Fruit fly (Drosophila melanogaster): ENCODE measurements around the gene CG10337.

The CG10337 gene

DNA sequence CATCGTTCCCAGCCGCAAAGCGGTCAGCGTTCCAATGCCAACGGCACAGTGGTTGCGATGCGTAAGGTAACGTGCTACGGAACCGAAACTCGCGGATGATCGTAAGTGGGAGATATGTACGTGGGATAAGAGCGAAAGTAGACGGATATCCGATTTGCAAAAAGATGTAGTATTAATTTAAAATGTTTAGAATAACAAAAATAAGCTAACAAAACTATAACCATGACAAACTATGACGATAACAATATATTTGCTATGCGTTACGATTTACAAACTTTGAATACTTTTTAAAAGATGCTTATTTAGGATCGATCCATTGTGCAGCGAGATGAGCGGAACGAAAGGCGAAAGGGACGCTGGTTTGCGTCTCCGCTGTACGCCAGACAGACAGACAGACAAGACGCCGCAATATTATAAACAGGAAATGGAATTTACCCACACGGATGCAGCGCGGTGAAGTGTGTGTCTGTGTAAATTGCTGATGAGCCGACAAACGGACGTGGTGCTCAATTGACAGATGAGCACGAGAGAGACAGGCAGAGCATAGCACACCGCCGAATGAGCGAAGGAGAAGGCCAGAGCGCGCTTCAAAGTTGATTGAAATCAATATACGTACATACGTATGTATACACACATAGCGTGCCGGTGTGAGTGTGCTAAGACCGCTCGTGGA, 29.0 kb upstream of the CG10337 start:
- peak; percentile 86 for TF ChIP-seq gl (tag; optimal IDR thresholded peaks at IDR 0.05)
- TF ChIP-seq CG15710 (tag; optimal IDR thresholded peaks at IDR 0.05) = peak; percentile 95
- peak; percentile 83 for TF ChIP-seq rn (GFP tag; IDR thresholded peaks at IDR 0.05)
- TF ChIP-seq Snoo (tag; optimal IDR thresholded peaks at IDR 0.05) = peak; percentile 93
- peak; percentile 95 for TF ChIP-seq fd96Ca (GFP tag; IDR thresholded peaks at IDR 0.05)
- peak; percentile 98 for TF ChIP-seq CG8301 (tag; optimal IDR thresholded peaks at IDR 0.05)
- TF ChIP-seq CG34367 (tag; optimal IDR thresholded peaks at IDR 0.05) = peak; percentile 96
- peak; percentile 43 for TF ChIP-seq EcR (GFP tag; optimal IDR thresholded peaks at IDR 0.05)
- TF ChIP-seq D1 (tag; optimal IDR thresholded peaks at IDR 0.05) = peak; percentile 94
- peak; percentile 82 for TF ChIP-seq CG12605 (GFP tag; IDR thresholded peaks at IDR 0.05)
- peak; percentile 91 for TF ChIP-seq CG32121 (GFP tag; IDR thresholded peaks at IDR 0.05)
- TF ChIP-seq CG8159 (tag; optimal IDR thresholded peaks at IDR 0.05) = peak; percentile 97
- TF ChIP-seq CG4496 (GFP tag; IDR thresholded peaks at IDR 0.05) = peak; percentile 92
- peak; percentile 96 for TF ChIP-seq Pif1A (GFP tag; optimal IDR thresholded peaks at IDR 0.05)
- TF ChIP-seq Pif1B (GFP tag; optimal IDR thresholded peaks at IDR 0.05) = peak; percentile 93
- TF ChIP-seq CG9948 (tag; optimal IDR thresholded peaks at IDR 0.05) = peak; percentile 98
- peak; percentile 91 for TF ChIP-seq CG13204 (GFP tag; optimal IDR thresholded peaks at IDR 0.05)
- peak; percentile 85 for TF ChIP-seq CG10348 (GFP tag; IDR thresholded peaks at IDR 0.05)
- peak; percentile 99 for TF ChIP-seq CG14655 (GFP tag; optimal IDR thresholded peaks at IDR 0.05)
- TF ChIP-seq Ets98B (GFP tag; IDR thresholded peaks at IDR 0.05) = peak; percentile 88
- peak; percentile 95 for TF ChIP-seq CG17806 (tag; optimal IDR thresholded peaks at IDR 0.05)

DNA sequence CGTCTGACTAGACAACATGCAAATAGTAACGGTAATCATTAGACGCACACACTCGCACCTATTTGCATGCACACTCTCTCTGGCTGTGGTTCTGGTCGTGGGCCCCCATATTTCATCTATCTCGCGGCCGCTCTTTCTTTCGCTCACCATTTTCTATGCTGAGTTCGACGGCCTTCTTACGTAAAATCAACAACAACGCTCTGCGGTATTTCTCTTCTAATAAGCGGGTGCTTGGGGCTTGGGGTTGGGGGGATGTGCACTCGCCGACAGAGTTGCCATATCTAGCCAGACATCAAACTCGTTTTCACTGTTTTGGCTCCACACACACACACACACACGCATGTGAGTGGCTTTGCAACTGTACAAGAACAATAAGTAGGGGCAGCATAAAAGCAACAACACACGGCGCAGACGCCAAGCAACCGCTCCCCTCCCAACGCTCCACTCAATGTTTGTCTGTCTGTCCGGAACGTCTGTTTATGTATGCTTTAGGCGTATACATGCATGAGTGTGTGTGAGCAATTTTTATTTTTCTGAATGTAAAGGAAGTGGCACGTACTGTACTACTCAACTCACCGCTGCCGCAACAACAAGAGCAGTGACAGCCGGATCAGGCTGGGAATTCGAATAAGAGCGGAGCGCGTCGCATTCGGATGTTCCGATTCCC, 28.3 kb upstream of the CG10337 start:
- no peak for TF ChIP-seq Snoo (tag; optimal IDR thresholded peaks at IDR 0.05)
- TF ChIP-seq CG8301 (tag; optimal IDR thresholded peaks at IDR 0.05) = no peak
- no peak for TF ChIP-seq CG9948 (tag; optimal IDR thresholded peaks at IDR 0.05)
- TF ChIP-seq rn (GFP tag; IDR thresholded peaks at IDR 0.05) = no peak
- peak; percentile 40; the same call in 1 of the 3 replicates for TF ChIP-seq fd96Ca (GFP tag; IDR thresholded peaks at IDR 0.05)
- TF ChIP-seq D1 (tag; optimal IDR thresholded peaks at IDR 0.05) = no peak
- TF ChIP-seq CG34367 (tag; optimal IDR thresholded peaks at IDR 0.05) = no peak
- no peak for TF ChIP-seq CG17806 (tag; optimal IDR thresholded peaks at IDR 0.05)
- no peak for TF ChIP-seq Ets98B (GFP tag; IDR thresholded peaks at IDR 0.05)
- TF ChIP-seq CG13204 (GFP tag; optimal IDR thresholded peaks at IDR 0.05) = no peak
- no peak for TF ChIP-seq CG15710 (tag; optimal IDR thresholded peaks at IDR 0.05)
- no peak for TF ChIP-seq Pif1A (GFP tag; optimal IDR thresholded peaks at IDR 0.05)
- TF ChIP-seq Pif1B (GFP tag; optimal IDR thresholded peaks at IDR 0.05) = no peak
- TF ChIP-seq CG8159 (tag; optimal IDR thresholded peaks at IDR 0.05) = no peak
- peak; percentile 88 for TF ChIP-seq EcR (GFP tag; optimal IDR thresholded peaks at IDR 0.05)

DNA sequence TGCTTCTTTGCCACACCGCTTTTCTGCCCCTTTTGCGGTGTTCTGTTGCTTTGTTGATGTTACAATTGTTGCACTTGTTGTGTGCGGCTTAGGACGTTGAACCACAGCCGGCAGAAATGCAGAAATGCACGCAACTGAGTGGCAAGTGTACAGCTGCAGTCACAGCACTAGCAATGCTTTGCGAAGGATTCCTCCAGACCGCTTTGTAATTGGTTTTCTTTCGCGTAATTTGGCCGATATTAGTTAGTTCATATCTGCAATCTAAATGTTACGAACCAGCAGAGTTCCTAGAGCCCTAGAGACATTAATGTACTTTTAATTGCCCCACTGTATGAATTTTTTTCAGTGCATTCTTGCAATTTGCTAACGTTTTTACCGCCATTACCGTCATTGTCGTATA, 27.6 kb upstream of the CG10337 start:
- TF ChIP-seq CG8301 (tag; optimal IDR thresholded peaks at IDR 0.05) = peak; percentile 75
- TF ChIP-seq CG34367 (tag; optimal IDR thresholded peaks at IDR 0.05) = peak; percentile 37
- TF ChIP-seq CG12605 (GFP tag; IDR thresholded peaks at IDR 0.05) = no peak
- TF ChIP-seq rn (GFP tag; IDR thresholded peaks at IDR 0.05) = 0 out of 2 replicates have a peak, but pooled peaks have one; percentile 29
- 0 out of 2 replicates have a peak, but pooled peaks have one; percentile 16 for TF ChIP-seq CG32121 (GFP tag; IDR thresholded peaks at IDR 0.05)
- peak; percentile 42 for TF ChIP-seq CG9948 (tag; optimal IDR thresholded peaks at IDR 0.05)
- TF ChIP-seq CG15710 (tag; optimal IDR thresholded peaks at IDR 0.05) = no peak
- TF ChIP-seq fd96Ca (GFP tag; IDR thresholded peaks at IDR 0.05) = peak; percentile 77
- TF ChIP-seq CG14655 (GFP tag; optimal IDR thresholded peaks at IDR 0.05) = peak; percentile 82
- TF ChIP-seq EcR (GFP tag; optimal IDR thresholded peaks at IDR 0.05) = peak; percentile 93
- TF ChIP-seq Pif1B (GFP tag; optimal IDR thresholded peaks at IDR 0.05) = peak; percentile 39
- TF ChIP-seq Ets98B (GFP tag; IDR thresholded peaks at IDR 0.05) = no peak
- TF ChIP-seq CG4496 (GFP tag; IDR thresholded peaks at IDR 0.05) = peak; percentile 77
- peak; percentile 58 for TF ChIP-seq Pif1A (GFP tag; optimal IDR thresholded peaks at IDR 0.05)
- TF ChIP-seq Snoo (tag; optimal IDR thresholded peaks at IDR 0.05) = peak; percentile 4
- no peak for TF ChIP-seq D1 (tag; optimal IDR thresholded peaks at IDR 0.05)
- TF ChIP-seq CG8159 (tag; optimal IDR thresholded peaks at IDR 0.05) = peak; percentile 42
- no peak for TF ChIP-seq CG10348 (GFP tag; IDR thresholded peaks at IDR 0.05)
- no peak for TF ChIP-seq CG13204 (GFP tag; optimal IDR thresholded peaks at IDR 0.05)
- peak; percentile 60 for TF ChIP-seq CG17806 (tag; optimal IDR thresholded peaks at IDR 0.05)
- TF ChIP-seq gl (tag; optimal IDR thresholded peaks at IDR 0.05) = peak; percentile 6

DNA sequence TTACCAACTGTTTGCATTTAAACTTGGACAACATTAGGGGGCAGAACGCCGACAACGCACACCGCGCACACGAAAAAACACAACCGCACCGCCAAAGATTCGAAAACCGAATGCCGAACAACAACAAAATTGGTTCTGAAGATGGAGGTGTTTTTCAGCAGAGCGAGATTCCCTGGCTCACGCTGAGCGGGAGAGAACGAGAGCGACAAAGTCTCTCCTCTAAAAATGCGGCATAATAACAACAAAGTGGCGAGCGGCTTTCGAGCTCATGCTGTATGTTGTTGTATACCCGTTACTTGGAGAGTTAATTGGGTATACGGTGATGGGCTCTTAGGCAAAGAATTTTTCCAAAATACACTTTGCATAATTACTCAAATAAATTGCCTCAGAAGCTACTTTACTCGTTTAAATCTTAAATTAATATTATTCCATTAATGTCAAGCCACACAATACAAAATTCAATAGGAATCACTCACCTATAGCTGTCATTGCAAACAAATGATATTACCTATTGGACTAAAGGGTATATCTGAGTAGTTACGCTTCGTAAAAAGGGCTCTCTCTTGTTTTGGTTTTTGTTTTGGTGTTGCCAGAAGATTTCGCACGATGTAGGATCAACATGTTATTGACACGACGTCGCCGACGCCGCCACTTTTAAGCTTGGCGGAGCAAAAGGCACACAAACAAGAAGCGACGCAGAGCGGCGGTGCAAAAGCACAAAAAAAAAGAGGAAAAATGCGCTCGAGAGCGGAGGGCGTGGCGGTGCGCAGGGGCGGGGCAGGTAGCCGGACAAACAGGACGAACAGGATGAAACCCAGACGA, 25.9 kb upstream of the CG10337 start:
- TF ChIP-seq Ets98B (GFP tag; IDR thresholded peaks at IDR 0.05) (peak; percentile 71), CG32121 (GFP tag; IDR thresholded peaks at IDR 0.05) (peak; percentile 78), CG14655 (GFP tag; optimal IDR thresholded peaks at IDR 0.05) (peak; percentile 96), CG34367 (tag; optimal IDR thresholded peaks at IDR 0.05) (peak; percentile 89), D1 (tag; optimal IDR thresholded peaks at IDR 0.05) (peak; percentile 89), CG13204 (GFP tag; optimal IDR thresholded peaks at IDR 0.05) (peak; percentile 83), CG15710 (tag; optimal IDR thresholded peaks at IDR 0.05) (peak; percentile 92), CG9948 (tag; optimal IDR thresholded peaks at IDR 0.05) (peak; percentile 93), CG8159 (tag; optimal IDR thresholded peaks at IDR 0.05) (peak; percentile 95), CG4496 (GFP tag; IDR thresholded peaks at IDR 0.05) (peak; percentile 60; the same call in 2 of the 3 replicates), CG8301 (tag; optimal IDR thresholded peaks at IDR 0.05) (peak; percentile 96), EcR (GFP tag; optimal IDR thresholded peaks at IDR 0.05) (peak; percentile 96), gl (tag; optimal IDR thresholded peaks at IDR 0.05) (peak; percentile 83), rn (GFP tag; IDR thresholded peaks at IDR 0.05) (peak; percentile 28; the same call in 1 of the 2 replicates), CG17806 (tag; optimal IDR thresholded peaks at IDR 0.05) (peak; percentile 93), Pif1A (GFP tag; optimal IDR thresholded peaks at IDR 0.05) (peak; percentile 95), CG12605 (GFP tag; IDR thresholded peaks at IDR 0.05) (peak; percentile 50; the same call in 1 of the 2 replicates), fd96Ca (GFP tag; IDR thresholded peaks at IDR 0.05) (peak; percentile 59; the same call in 1 of the 3 replicates), Snoo (tag; optimal IDR thresholded peaks at IDR 0.05) (peak; percentile 91), Pif1B (GFP tag; optimal IDR thresholded peaks at IDR 0.05) (peak; percentile 92), CG10348 (GFP tag; IDR thresholded peaks at IDR 0.05) (no peak; the same call in none of the 2 replicates)

All from whole organism, pupa.